Fruit fly (Drosophila melanogaster) whole organism, embryonic: ENCODE results near the gene Ir76b.

Source experiments
- Atf3 ChIP-seq: fragments of 200-800 bp; sonication (Bioruptor generic); optimal IDR thresholded peaks from 3 replicates; lab custom pipeline; 2016; ENCODE audit warnings: missing biosample characterization, missing genetic modification characterization
- BtbVII ChIP-seq: fragments of 200-800 bp; sonication (Bioruptor generic); optimal IDR thresholded peaks from 3 replicates; lab custom pipeline; 2017; ENCODE audit warnings: missing biosample characterization, mild to moderate bottlenecking, missing genetic modification characterization
- CG10321 ChIP-seq: fragments of 200-800 bp; sonication (Bioruptor generic); IDR thresholded peaks from 2 replicates; pipeline ENCODE4 v1.3.6; 2022; ENCODE audit warnings: missing biosample characterization, missing genetic modification characterization
- CG10431 ChIP-seq: fragments of 200-800 bp; sonication (Bioruptor generic); optimal IDR thresholded peaks from 3 replicates; lab custom pipeline; 2018; ENCODE audit warnings: missing biosample characterization, mild to moderate bottlenecking, missing genetic modification characterization
- CG12769 ChIP-seq: fragments of 200-800 bp; sonication (Bioruptor generic); optimal IDR thresholded peaks from 2 replicates; lab custom pipeline; 2019; ENCODE audit warnings: missing biosample characterization, mild to moderate bottlenecking, missing genetic modification characterization, moderate library complexity
- CG13775 ChIP-seq: fragments of 200-800 bp; sonication (Bioruptor generic); optimal IDR thresholded peaks from 3 replicates; lab custom pipeline; 2017; ENCODE audit warnings: missing biosample characterization, mild to moderate bottlenecking, missing genetic modification characterization
- CG14710 ChIP-seq: fragments of 200-800 bp; sonication (Bioruptor generic); optimal IDR thresholded peaks from 3 replicates; lab custom pipeline; 2019; ENCODE audit warnings: missing biosample characterization, mild to moderate bottlenecking, missing genetic modification characterization, moderate library complexity
- CG1602 ChIP-seq: fragments of 200-800 bp; sonication (Bioruptor generic); optimal IDR thresholded peaks from 3 replicates; lab custom pipeline; 2016; ENCODE audit warnings: missing biosample characterization, missing genetic modification characterization
- CG17186 ChIP-seq: fragments of 200-800 bp; sonication (Bioruptor generic); optimal IDR thresholded peaks from 3 replicates; lab custom pipeline; 2017; ENCODE audit warnings: missing biosample characterization, missing genetic modification reagents, missing genetic modification characterization
- CG17385 ChIP-seq: fragments of 200-800 bp; sonication (Bioruptor generic); optimal IDR thresholded peaks from 3 replicates; lab custom pipeline; 2018; ENCODE audit warnings: missing biosample characterization, mild to moderate bottlenecking, missing genetic modification characterization
- CG18599 ChIP-seq: fragments of 200-800 bp; sonication (Bioruptor generic); optimal IDR thresholded peaks from 3 replicates; lab custom pipeline; 2017; ENCODE audit warnings: missing biosample characterization, missing genetic modification characterization, mild to moderate bottlenecking, moderate library complexity, missing genetic modification reagents
- CG2199 ChIP-seq: fragments of 200-800 bp; sonication (Bioruptor generic); IDR thresholded peaks from 3 replicates; pipeline ENCODE4 v1.3.6; 2022; ENCODE audit warnings: missing biosample characterization, missing genetic modification characterization
- CG32532 ChIP-seq: fragments of 200-800 bp; sonication (Bioruptor generic); IDR thresholded peaks from 2 replicates; pipeline ENCODE4 v1.3.6; 2022; ENCODE audit warnings: missing biosample characterization, missing genetic modification characterization
- CG33557 ChIP-seq: fragments of 200-800 bp; sonication (Bioruptor generic); optimal IDR thresholded peaks from 2 replicates; lab custom pipeline; 2019; ENCODE audit warnings: missing biosample characterization, mild to moderate bottlenecking, missing genetic modification characterization, moderate library complexity
- CG6254 ChIP-seq: fragments of 200-800 bp; sonication (Bioruptor generic); optimal IDR thresholded peaks from 3 replicates; lab custom pipeline; 2017; ENCODE audit warnings: mild to moderate bottlenecking, missing biosample characterization, missing genetic modification reagents, missing genetic modification characterization
- CG6813 ChIP-seq: fragments of 200-800 bp; sonication (Bioruptor generic); optimal IDR thresholded peaks from 2 replicates; lab custom pipeline; 2017; ENCODE audit warnings: missing biosample characterization, missing genetic modification characterization, mild to moderate bottlenecking, moderate library complexity, missing genetic modification reagents
- D19A ChIP-seq: fragments of 200-800 bp; optimal IDR thresholded peaks from 3 replicates; lab custom pipeline; 2019; ENCODE audit warnings: missing biosample characterization, mild to moderate bottlenecking, missing genetic modification characterization, moderate library complexity
- ERR ChIP-seq: fragments of 200-800 bp; sonication (Bioruptor generic); optimal IDR thresholded peaks from 2 replicates; lab custom pipeline; 2016; ENCODE audit warnings: missing biosample characterization, missing genetic modification characterization
- Eip74EF ChIP-seq, 2 experiments: fragments of 200-800 bp in 1 of 2; fragments of >200 bp in 1 of 2; sonication (Bioruptor generic) in 1 of 2; optimal IDR thresholded peaks; 2 replicates each; lab custom pipeline; 2017 to 2019; ENCODE audit warnings: missing biosample characterization in 2 of 2, missing genetic modification characterization in 2 of 2, mild to moderate bottlenecking in 1 of 2, moderate library complexity in 1 of 2
- Fer3 ChIP-seq: fragments of 200-800 bp; sonication (Bioruptor generic); optimal IDR thresholded peaks from 2 replicates; lab custom pipeline; 2018; ENCODE audit warnings: missing biosample characterization, mild to moderate bottlenecking, missing genetic modification characterization, moderate library complexity
- HLH54F ChIP-seq: fragments of 200-800 bp; sonication (Bioruptor generic); optimal IDR thresholded peaks from 3 replicates; lab custom pipeline; 2016; ENCODE audit warnings: missing biosample characterization, missing genetic modification characterization
- Hr78 ChIP-seq, 2 experiments: fragments of 200-800 bp in 1 of 2; fragments of >200 bp in 1 of 2; sonication (Bioruptor generic) in 1 of 2; optimal IDR thresholded peaks; 2 replicates each; lab custom pipeline; 2017 to 2019; ENCODE audit warnings: missing biosample characterization in 2 of 2, missing genetic modification characterization in 2 of 2, mild to moderate bottlenecking in 1 of 2, moderate library complexity in 1 of 2
- Med ChIP-seq: fragments of 200-800 bp; sonication (Bioruptor generic); peaks from one replicate; lab custom pipeline; 2016; ENCODE audit warnings: missing biosample characterization, missing genetic modification characterization, mild to moderate bottlenecking, inconsistent platforms, moderate library complexity
- Mes4 ChIP-seq: fragments of 200-800 bp; sonication (Bioruptor generic); optimal IDR thresholded peaks from 2 replicates; lab custom pipeline; 2016; ENCODE audit warnings: missing biosample characterization, missing genetic modification characterization
- Mrtf ChIP-seq: fragments of 200-800 bp; sonication (Bioruptor generic); IDR thresholded peaks from 3 replicates; pipeline ENCODE4 v1.3.6; 2022; ENCODE audit warnings: missing biosample characterization, missing genetic modification characterization
- NC2β ChIP-seq: fragments of 200-800 bp; sonication (Bioruptor generic); optimal IDR thresholded peaks from 2 replicates; lab custom pipeline; 2016; ENCODE audit warnings: missing biosample characterization, missing genetic modification characterization
- Pdp1 ChIP-seq, 2 experiments: fragments of 200-800 bp; sonication (Bioruptor generic); optimal IDR thresholded peaks; 3 replicates each; lab custom pipeline; 2016; ENCODE audit warnings: missing biosample characterization in 2 of 2, missing genetic modification characterization in 2 of 2, mild to moderate bottlenecking in 1 of 2, moderate library complexity in 1 of 2
- Sox100B ChIP-seq: fragments of 200-800 bp; sonication (Bioruptor generic); optimal IDR thresholded peaks from 3 replicates; lab custom pipeline; 2018; ENCODE audit warnings: missing biosample characterization, mild to moderate bottlenecking, missing genetic modification characterization
- Xbp1 ChIP-seq: fragments of 200-800 bp; sonication (Bioruptor generic); optimal IDR thresholded peaks from 3 replicates; lab custom pipeline; 2016; ENCODE audit warnings: missing biosample characterization, mild to moderate bottlenecking, missing genetic modification characterization
- YL-1 ChIP-seq: fragments of 200-800 bp; sonication (Bioruptor generic); optimal IDR thresholded peaks from 3 replicates; lab custom pipeline; 2017; ENCODE audit warnings: missing biosample characterization, mild to moderate bottlenecking, missing genetic modification characterization
- cas ChIP-seq: fragments of 200-800 bp; sonication (Bioruptor generic); IDR thresholded peaks from 2 replicates; pipeline ENCODE4 v1.3.6; 2022; ENCODE audit warnings: missing biosample characterization, missing genetic modification characterization
- crol ChIP-seq: fragments of 200-800 bp; sonication (Bioruptor generic); IDR thresholded peaks from 2 replicates; pipeline ENCODE4 v1.3.6; 2022; ENCODE audit warnings: missing biosample characterization, missing genetic modification characterization
- dmrt99B ChIP-seq: fragments of 200-800 bp; sonication (Bioruptor generic); optimal IDR thresholded peaks from 2 replicates; lab custom pipeline; 2018; ENCODE audit warnings: missing biosample characterization, mild to moderate bottlenecking, missing genetic modification characterization, moderate library complexity
- en ChIP-seq: fragments of 200-800 bp; sonication (Bioruptor generic); optimal IDR thresholded peaks from 2 replicates; lab custom pipeline; 2016; ENCODE audit warnings: missing biosample characterization, missing genetic modification characterization
- eve ChIP-seq, 2 experiments: fragments of >200 bp; optimal IDR thresholded peaks; 2 replicates each; lab custom pipeline; 2017; ENCODE audit warnings: missing biosample characterization in 2 of 2, missing genetic modification characterization in 2 of 2
- ewg ChIP-seq: fragments of 200-800 bp; sonication (Bioruptor generic); optimal IDR thresholded peaks from 3 replicates; lab custom pipeline; 2017; ENCODE audit warnings: mild to moderate bottlenecking, missing biosample characterization, missing genetic modification reagents, missing genetic modification characterization
- gsb ChIP-seq: fragments of 200-800 bp; sonication (Bioruptor generic); IDR thresholded peaks from 2 replicates; pipeline ENCODE4 v1.3.6; 2022; ENCODE audit warnings: missing biosample characterization, missing genetic modification characterization
- inv ChIP-seq: fragments of 200-800 bp; sonication (Bioruptor generic); IDR thresholded peaks from 2 replicates; pipeline ENCODE4 v1.3.6; 2022; ENCODE audit warnings: missing biosample characterization, missing genetic modification characterization; ENCODE audit not compliant: partially characterized antibody
- kni ChIP-seq: fragments of 200-800 bp; sonication (Bioruptor generic); optimal IDR thresholded peaks from 3 replicates; lab custom pipeline; 2017; ENCODE audit warnings: mild to moderate bottlenecking, missing biosample characterization, missing genetic modification reagents, missing genetic modification characterization
- mld ChIP-seq: fragments of 200-800 bp; sonication (Bioruptor generic); IDR thresholded peaks from 3 replicates; pipeline ENCODE4 v1.3.6; 2022; ENCODE audit warnings: missing biosample characterization, missing genetic modification characterization; ENCODE audit not compliant: partially characterized antibody
- nerfin-1 ChIP-seq: fragments of 200-800 bp; sonication (Bioruptor generic); optimal IDR thresholded peaks from 3 replicates; lab custom pipeline; 2019; ENCODE audit warnings: missing biosample characterization, mild to moderate bottlenecking, missing genetic modification characterization, moderate library complexity
- nom ChIP-seq: fragments of 200-800 bp; sonication (Bioruptor generic); optimal IDR thresholded peaks from 2 replicates; lab custom pipeline; 2017; ENCODE audit warnings: missing biosample characterization, missing genetic modification characterization, mild to moderate bottlenecking, moderate library complexity, missing genetic modification reagents
- pnt ChIP-seq: fragments of 200-800 bp; sonication (Bioruptor generic); optimal IDR thresholded peaks from 3 replicates; lab custom pipeline; 2016; ENCODE audit warnings: missing biosample characterization, missing genetic modification characterization
- sens ChIP-seq: fragments of 200-800 bp; sonication (Bioruptor generic); peaks from one replicate; lab custom pipeline; 2016; ENCODE audit warnings: missing biosample characterization, missing genetic modification characterization
- sna ChIP-seq: fragments of 200-800 bp; sonication (Bioruptor generic); IDR thresholded peaks from 2 replicates; pipeline ENCODE4 v1.3.6; 2022; ENCODE audit warnings: missing biosample characterization, missing genetic modification characterization; ENCODE audit not compliant: partially characterized antibody
- sob ChIP-seq: fragments of 200-800 bp; sonication (Bioruptor generic); IDR thresholded peaks from 2 replicates; pipeline ENCODE4 v1.3.6; 2022; ENCODE audit warnings: missing biosample characterization, missing genetic modification characterization
- sr ChIP-seq: fragments of 200-800 bp; sonication (Bioruptor generic); IDR thresholded peaks from 3 replicates; pipeline ENCODE4 v1.3.6; 2022; ENCODE audit warnings: missing biosample characterization, missing genetic modification characterization
- ssp ChIP-seq: fragments of 200-800 bp; sonication (Bioruptor generic); IDR thresholded peaks from 2 replicates; pipeline ENCODE4 v1.3.6; 2022; ENCODE audit warnings: missing biosample characterization, missing genetic modification characterization
- tll ChIP-seq, 2 experiments: fragments of 200-800 bp in 1 of 2; fragments of >200 bp in 1 of 2; sonication (Bioruptor generic) in 1 of 2; optimal IDR thresholded peaks; 2 replicates each; lab custom pipeline; 2017 to 2019; ENCODE audit warnings: missing biosample characterization in 2 of 2, missing genetic modification characterization in 2 of 2, mild to moderate bottlenecking in 1 of 2, moderate library complexity in 1 of 2
- tup ChIP-seq: fragments of 200-800 bp; sonication (Bioruptor generic); optimal IDR thresholded peaks from 2 replicates; lab custom pipeline; 2016; ENCODE audit warnings: missing biosample characterization, mild to moderate bottlenecking, missing genetic modification characterization, moderate library complexity

Gene Ir76b

dm6 chr3L:20104543-20105046, 6.7 kb downstream of the Ir76b start (continued):
- TF ChIP-seq Eip74EF (GFP tag; optimal IDR thresholded peaks at IDR 0.05; lab: Kevin White, UChicago) (no peak), YL-1 (peak; percentile 9), CG10431 (GFP tag; lab: Kevin White, UChicago) (no peak), nom (no peak), eve (GFP tag; optimal IDR thresholded peaks at IDR 0.05; lab: Kevin White, UChicago) (peak in 1 of 2 experiments; percentile 14), tup (GFP tag; lab: Kevin White, UChicago) (no peak), CG17385 (GFP tag; lab: Kevin White, UChicago) (no peak), en (GFP tag; lab: Kevin White, UChicago) (no peak), sens (peak; percentile 60), kni (no peak), CG1602 (GFP tag; lab: Kevin White, UChicago) (no peak), crol (GFP tag; lab: Robert Waterston, UW) (no peak), inv (GFP tag; lab: Robert Waterston, UW) (no peak), sob (no peak), NC2β (no peak), Pdp1 (GFP tag; optimal IDR thresholded peaks at IDR 0.05; lab: Kevin White, UChicago) (no peak), D19A (tag; lab: Kevin White, UChicago) (no peak), dmrt99B (tag; lab: Kevin White, UChicago) (no peak), sna (no peak), Xbp1 (GFP tag; lab: Kevin White, UChicago) (no peak), Fer3 (tag; lab: Kevin White, UChicago) (no peak), CG18599 (no peak), Sox100B (no peak), Mes4 (GFP tag; lab: Kevin White, UChicago) (no peak), Mrtf (GFP tag; lab: Robert Waterston, UW) (no peak), CG17186 (no peak), CG6813 (no peak), cas (GFP tag; lab: Robert Waterston, UW) (no peak), BtbVII (GFP tag; lab: Kevin White, UChicago) (peak; percentile 31), Atf3 (GFP tag; lab: Kevin White, UChicago) (no peak), Med (GFP tag; lab: Kevin White, UChicago) (no peak), CG2199 (GFP tag; lab: Robert Waterston, UW) (no peak), CG12769 (tag; lab: Kevin White, UChicago) (peak; percentile 41), mld (GFP tag; lab: Robert Waterston, UW) (no peak), tll (GFP tag; optimal IDR thresholded peaks at IDR 0.05; lab: Kevin White, UChicago) (no peak), Hr78 (GFP tag; optimal IDR thresholded peaks at IDR 0.05; lab: Kevin White, UChicago) (no peak), ssp (GFP tag; lab: Robert Waterston, UW) (no peak), gsb (GFP tag; lab: Robert Waterston, UW) (no peak), ERR (GFP tag; lab: Kevin White, UChicago) (no peak), nerfin-1 (tag; lab: Kevin White, UChicago) (peak; percentile 5), HLH54F (no peak), sr (GFP tag; lab: Robert Waterston, UW) (peak; percentile 81), CG10321 (GFP tag; lab: Robert Waterston, UW) (peak; percentile 25; the same call in 1 of the 2 replicates), CG14710 (tag; lab: Kevin White, UChicago) (no peak), CG13775 (no peak), ewg (GFP tag; lab: Kevin White, UChicago) (peak; percentile 94), CG33557 (GFP tag; lab: Kevin White, UChicago) (no peak), CG6254 (GFP tag; lab: Kevin White, UChicago) (no peak), pnt (GFP tag; lab: Kevin White, UChicago) (no peak), CG32532 (no peak)
